Worm (Caenorhabditis elegans): ENCODE measurements around the gene ZK218.5.

The ZK218.5 gene

DNA sequence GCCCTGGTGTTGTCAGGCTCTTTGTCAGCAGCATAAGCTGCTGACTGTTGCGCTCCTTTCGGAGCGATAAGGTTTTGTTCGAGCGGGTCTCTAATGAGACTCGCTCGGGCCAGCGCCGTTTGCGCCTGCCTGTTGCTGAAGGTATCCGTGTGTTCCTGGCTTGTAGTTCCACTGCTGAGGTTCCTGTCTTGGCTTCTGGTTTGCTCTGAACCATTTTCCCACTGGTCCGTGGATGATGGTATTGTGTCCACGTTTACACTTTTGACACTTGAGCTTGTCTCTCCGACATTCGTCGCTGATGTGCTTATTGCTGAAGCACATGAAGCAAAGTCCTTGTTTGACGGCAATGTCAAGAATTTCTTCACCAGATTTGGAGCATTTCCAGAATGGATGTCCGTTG, 50.4 kb downstream of the ZK218.5 start:
- TF ChIP-seq lin-15B (tag; optimal IDR thresholded peaks at IDR 0.05) (no peak), ama-1 (optimal IDR thresholded peaks at IDR 0.05) (no peak), nhr-77 (tag; optimal IDR thresholded peaks at IDR 0.05) (no peak), elt-2 (tag; optimal IDR thresholded peaks at IDR 0.05) (no peak), ztf-4 (tag; optimal IDR thresholded peaks at IDR 0.05) (no peak), unc-62 (GFP tag; optimal IDR thresholded peaks at IDR 0.05) (no peak), ztf-11 (tag; optimal IDR thresholded peaks at IDR 0.05) (no peak), mdl-1 (tag; optimal IDR thresholded peaks at IDR 0.05) (no peak), aly-2 (tag; optimal IDR thresholded peaks at IDR 0.05) (no peak)

All from whole organism, L3 larva.